Worm (Caenorhabditis elegans) whole organism, late embryonic: ENCODE results near the gene F40G12.6.

Source experiments
- che-1 ChIP-seq: sonication (generic microtip); optimal IDR thresholded peaks from 2 replicates; lab custom pipeline; 2016; ENCODE audit warnings: mild to moderate bottlenecking, missing genetic modification characterization, missing compliant biosample characterization
- elt-2 ChIP-seq: sonication (generic microtip); optimal IDR thresholded peaks from 2 replicates; lab custom pipeline; 2016; ENCODE audit warnings: missing genetic modification reagents, missing genetic modification characterization, missing compliant biosample characterization
- nhr-11 ChIP-seq: fragments of 150-350 bp; optimal IDR thresholded peaks from 2 replicates; lab custom pipeline; 2014; ENCODE audit warnings: missing biosample characterization, missing genetic modification characterization
- odd-2 ChIP-seq: sonication (generic microtip); optimal IDR thresholded peaks from 2 replicates; lab custom pipeline; 2017; ENCODE audit warnings: antibody characterized with exemption, mild to moderate bottlenecking, missing genetic modification characterization, missing compliant biosample characterization
- sox-2 ChIP-seq: fragments of 200-800 bp; sonication (Bioruptor generic); IDR thresholded peaks from 2 replicates; pipeline ENCODE4 v1.3.6; 2022; ENCODE audit warnings: missing genetic modification reagents, missing genetic modification characterization, missing compliant biosample characterization

DNA sequence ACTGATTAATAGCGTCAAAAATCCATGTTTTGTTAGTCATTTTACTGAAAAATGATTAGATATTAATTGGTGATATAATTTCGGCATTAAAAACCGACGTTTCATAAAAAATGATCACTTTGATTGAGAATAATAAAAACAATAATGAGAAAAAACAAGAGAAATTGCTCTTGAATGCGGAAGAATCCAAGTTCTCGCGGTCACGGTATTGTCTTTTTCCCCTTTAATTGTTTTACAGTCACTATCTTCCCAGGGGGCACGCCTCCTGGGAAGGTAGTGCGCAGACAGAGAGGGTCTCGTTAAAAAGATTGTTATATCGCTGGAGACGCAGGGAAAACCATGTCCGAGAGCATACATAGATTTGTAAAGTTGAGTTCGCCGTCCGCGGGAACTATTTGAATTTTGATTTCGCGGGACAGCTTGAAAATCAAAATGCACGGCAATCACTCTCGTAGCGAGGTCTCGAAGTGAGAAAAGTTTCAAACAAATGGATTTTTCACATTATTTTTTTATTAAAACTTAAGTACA lies 20.8 kb upstream of the F40G12.6 start, which contains the start of gene F14D7.2:
- TF ChIP-seq odd-2 (tag; lab: Kevin White, UChicago) (no peak), nhr-11 (tag; lab: Kevin White, UChicago) (no peak), elt-2 (tag; lab: Kevin White, UChicago) (no peak), che-1 (tag; lab: Kevin White, UChicago) (no peak), sox-2 (GFP tag; lab: Robert Waterston, UW) (no peak)
